Worm (Caenorhabditis elegans) whole organism, L4/young adult: ENCODE measurements around the gene pde-4.

Source experiments
- W03F9.2 ChIP-seq: fragments of 150-350 bp; optimal IDR thresholded peaks from 2 replicates; lab custom pipeline; 2014; ENCODE audit warnings: missing biosample characterization, missing genetic modification characterization
- dao-5 ChIP-seq: sonication (generic microtip); optimal IDR thresholded peaks from 2 replicates; lab custom pipeline; 2016; ENCODE audit warnings: missing genotype, missing genetic modification characterization, moderate library complexity, missing compliant biosample characterization
- him-1 ChIP-seq: sonication (generic microtip); optimal IDR thresholded peaks from 2 replicates; lab custom pipeline; 2016; ENCODE audit warnings: missing genotype, missing genetic modification reagents, missing genetic modification characterization, missing compliant biosample characterization

ce11 chrII:7675752-7676151, 24.7 kb upstream of the pde-4 start:
- no peak for TF ChIP-seq W03F9.2 (tag; lab: Kevin White, UChicago)
- no peak for TF ChIP-seq him-1 (tag; lab: Kevin White, UChicago)
- TF ChIP-seq dao-5 (tag; lab: Kevin White, UChicago) = no peak
